Worm (Caenorhabditis elegans) whole organism, L1 larva: ENCODE measurements around the gene spig-8.

ENCODE experiments used
- aha-1 ChIP-seq: fragments of 150-350 bp; optimal IDR thresholded peaks from 2 replicates; lab custom pipeline; 2014; ENCODE audit warnings: missing biosample characterization, missing genetic modification characterization
- nhr-90 ChIP-seq: sonication (generic microtip); optimal IDR thresholded peaks from 2 replicates; lab custom pipeline; 2016; ENCODE audit warnings: mild to moderate bottlenecking, missing genetic modification characterization, missing compliant biosample characterization; ENCODE audit not compliant: poor library complexity
- swsn-7 ChIP-seq: sonication (generic microtip); optimal IDR thresholded peaks from 2 replicates; lab custom pipeline; 2016; ENCODE audit warnings: missing genetic modification characterization, missing compliant biosample characterization
- unc-130 ChIP-seq: fragments of 150-350 bp; optimal IDR thresholded peaks from 2 replicates; lab custom pipeline; 2017; ENCODE audit warnings: missing biosample characterization, missing genetic modification characterization, inconsistent platforms
- ztf-11 ChIP-seq, 2 experiments: sonication (generic microtip); optimal IDR thresholded peaks; 2 replicates each; lab custom pipeline; 2016 to 2017; ENCODE audit warnings: missing genetic modification characterization in 2 of 2, missing biosample characterization in 1 of 2, missing compliant biosample characterization in 1 of 2

DNA sequence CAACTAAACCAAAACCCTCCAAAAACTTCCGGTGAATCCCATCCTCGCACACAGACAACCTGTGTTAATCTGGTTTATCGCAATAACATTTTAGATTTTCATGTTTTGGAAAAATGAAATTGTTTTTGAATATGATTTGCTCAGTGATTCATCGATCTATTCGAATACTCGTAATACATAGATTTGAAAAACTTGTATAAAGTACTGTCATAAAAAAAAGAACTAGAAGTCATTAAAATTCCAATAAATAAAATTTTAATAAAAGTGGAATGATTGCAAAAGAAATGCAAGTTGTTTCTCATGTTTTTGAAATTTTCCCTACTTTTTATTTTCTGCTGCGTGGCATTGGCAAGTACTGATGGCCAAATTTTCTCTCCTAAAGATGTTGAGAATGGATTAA lies at the start of gene spig-8:
- no peak for TF ChIP-seq ztf-11 (tag; optimal IDR thresholded peaks at IDR 0.05; lab: Kevin White, UChicago)
- no peak for TF ChIP-seq unc-130 (tag; lab: Kevin White, UChicago)
- TF ChIP-seq nhr-90: no peak
- TF ChIP-seq aha-1 (tag; lab: Kevin White, UChicago): no peak
- TF ChIP-seq swsn-7 (tag; lab: Kevin White, UChicago): no peak
